Fruit fly (Drosophila melanogaster) whole organism, wandering third instar larva: ENCODE data around the gene CG11882.

ENCODE experiments used
- CG32264 ChIP-seq: fragments of 200-800 bp; sonication (Bioruptor generic); optimal IDR thresholded peaks from 2 replicates; lab custom pipeline; 2016; ENCODE audit warnings: missing biosample characterization, missing genetic modification characterization
- Dfd ChIP-seq: fragments of >200 bp; optimal IDR thresholded peaks from 2 replicates; lab custom pipeline; 2017; ENCODE audit warnings: missing biosample characterization, missing genetic modification characterization
- Mio ChIP-seq: sonication (Bioruptor generic); optimal IDR thresholded peaks from 2 replicates; lab custom pipeline; 2016; ENCODE audit warnings: missing biosample characterization, missing genetic modification characterization
- brk ChIP-seq: fragments of 200-800 bp; sonication (Bioruptor generic); optimal IDR thresholded peaks from 2 replicates; lab custom pipeline; 2016; ENCODE audit warnings: missing biosample characterization, mild to moderate bottlenecking, missing genetic modification characterization
- dl ChIP-seq, 2 experiments: fragments of 175-275, 200-275 bp in 1 of 2; fragments of 200-275 bp in 1 of 2; sonication (Bioruptor generic); optimal IDR thresholded peaks; lab custom pipeline; 2018; ENCODE audit warnings: mild to moderate bottlenecking in 2 of 2, missing biosample characterization in 2 of 2, missing genetic modification characterization in 2 of 2, moderate library complexity in 2 of 2; ENCODE audit not compliant: partially characterized antibody in 2 of 2, insufficient read depth in 1 of 2
- dmrt93B ChIP-seq: fragments of 200-800 bp; sonication (Bioruptor generic); optimal IDR thresholded peaks from 2 replicates; lab custom pipeline; 2018; ENCODE audit warnings: missing biosample characterization, mild to moderate bottlenecking, missing genetic modification characterization
- dsf ChIP-seq: sonication (Bioruptor generic); optimal IDR thresholded peaks from 2 replicates; lab custom pipeline; 2016; ENCODE audit warnings: missing biosample characterization, missing genetic modification characterization, borderline replicate concordance
- h ChIP-seq: fragments of 200-800 bp; sonication (Bioruptor generic); optimal IDR thresholded peaks from 3 replicates; lab custom pipeline; 2016; ENCODE audit warnings: missing biosample characterization, mild to moderate bottlenecking, missing genetic modification characterization
- psq ChIP-seq: fragments of 200-800 bp; sonication (Bioruptor generic); optimal IDR thresholded peaks from 3 replicates; lab custom pipeline; 2017; ENCODE audit warnings: missing biosample characterization, mild to moderate bottlenecking, missing genetic modification characterization, moderate library complexity
- sage ChIP-seq: fragments of 200-800 bp; sonication (Bioruptor generic); optimal IDR thresholded peaks from 2 replicates; lab custom pipeline; 2016; ENCODE audit warnings: missing biosample characterization, mild to moderate bottlenecking, missing genetic modification characterization
- usp ChIP-seq: fragments of >200 bp; optimal IDR thresholded peaks from 2 replicates; lab custom pipeline; 2017; ENCODE audit warnings: missing biosample characterization, missing genetic modification characterization

The CG11882 gene

DNA sequence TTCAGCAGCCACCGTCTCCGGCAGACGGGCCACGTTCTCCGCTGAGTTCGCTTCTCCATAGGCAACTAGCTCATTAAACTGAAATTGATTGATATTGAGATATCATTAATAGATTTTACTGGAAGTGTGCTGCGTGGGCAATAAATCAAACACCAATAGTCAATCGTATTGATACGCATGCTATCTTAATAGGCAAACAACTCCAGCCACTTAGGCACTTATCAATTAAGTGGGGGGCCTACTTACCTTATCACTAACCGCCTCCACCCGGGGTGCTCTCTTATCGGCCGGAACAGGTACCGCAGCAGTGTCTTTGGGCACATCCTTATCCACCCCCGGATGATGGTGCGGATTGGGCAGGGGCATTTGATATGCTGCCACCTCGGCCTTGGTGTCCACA lies 36.2 kb downstream of the CG11882 start:
- TF ChIP-seq dsf (GFP tag; lab: Kevin White, UChicago), result no peak
- no peak for TF ChIP-seq usp
- peak; percentile 85 for TF ChIP-seq h (GFP tag; lab: Kevin White, UChicago)
- no peak for TF ChIP-seq CG32264
- no peak for TF ChIP-seq brk (GFP tag; lab: Kevin White, UChicago)
- no peak for TF ChIP-seq Mio (GFP tag; lab: Kevin White, UChicago)

DNA sequence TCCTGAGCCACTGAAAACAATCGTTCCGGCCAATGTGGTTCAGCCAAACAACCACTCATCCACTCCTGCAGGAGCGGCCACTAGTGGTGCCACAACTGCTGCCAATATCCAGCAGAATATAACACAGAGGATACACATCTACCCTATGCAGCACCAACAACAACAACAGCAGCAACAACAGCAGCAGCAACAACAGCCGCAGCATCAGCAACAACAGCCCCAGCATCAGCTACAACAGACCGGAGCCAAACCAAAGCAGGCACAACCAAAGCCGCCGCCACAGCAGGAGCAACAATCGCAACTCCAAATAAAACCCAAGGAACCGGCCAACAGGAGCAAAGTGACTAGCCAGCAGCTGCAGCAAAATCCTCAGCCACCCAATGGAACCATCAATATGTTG lies 44.7 kb downstream of the CG11882 start:
- TF ChIP-seq dl (GFP tag; optimal IDR thresholded peaks at IDR 0.05; lab: Kevin White, UChicago; ENCODE audit: insufficient read depth in 1 of 2, partially characterized antibody in 2 of 2) (no peak), Dfd (GFP tag; lab: Kevin White, UChicago) (peak; percentile 90)
- TF ChIP-seq, all 38 proteins: peak for 1

DNA sequence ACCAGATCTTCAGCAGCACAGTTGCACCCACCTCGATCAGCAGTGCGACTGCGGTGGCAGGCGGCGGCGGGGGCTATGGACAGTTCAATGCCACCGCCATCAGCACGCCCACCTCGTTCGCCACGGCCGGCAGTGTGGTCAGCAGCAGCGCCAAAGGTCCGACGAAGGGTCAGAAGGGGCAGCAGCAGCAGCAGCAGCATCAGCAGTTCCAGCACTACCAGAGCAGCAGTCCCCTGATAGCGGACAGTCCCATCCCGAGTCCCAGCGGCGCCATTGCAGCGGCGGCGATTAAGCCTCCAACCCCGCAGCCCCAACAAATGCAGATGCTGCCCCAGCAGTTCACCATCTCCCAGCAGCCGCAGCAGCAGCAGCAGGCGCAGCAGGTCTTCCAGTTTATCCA lies 50.0 kb downstream of the CG11882 start:
- TF ChIP-seq psq (GFP tag; lab: Kevin White, UChicago) (no peak), dmrt93B (GFP tag; lab: Kevin White, UChicago) (no peak), dsf (GFP tag; lab: Kevin White, UChicago) (no peak), Dfd (GFP tag; lab: Kevin White, UChicago) (peak; percentile 74), sage (GFP tag; lab: Kevin White, UChicago) (no peak)
- TF ChIP-seq, all 38 proteins: peak for 1
